Fruit fly (Drosophila melanogaster): ENCODE results near the gene Hipk.

Gene Hipk

dm6 chr3L:627819-628601, 85.2 kb downstream of the Hipk start (continued):
- TF ChIP-seq CG11723 (GFP tag; optimal IDR thresholded peaks at IDR 0.05) = no peak
- TF ChIP-seq CG32772 (GFP tag; IDR thresholded peaks at IDR 0.05) = peak; percentile 59
- TF ChIP-seq YL-1 (GFP tag; optimal IDR thresholded peaks at IDR 0.05) = no peak
- peak; percentile 52 for TF ChIP-seq CG1792 (GFP tag; optimal IDR thresholded peaks at IDR 0.05)
- TF ChIP-seq Atf-2 (GFP tag; optimal IDR thresholded peaks at IDR 0.05) = no peak
- peak; percentile 36 for TF ChIP-seq CoRest (tag; optimal IDR thresholded peaks at IDR 0.05)
- peak; percentile 58 for TF ChIP-seq CG9215 (GFP tag; IDR thresholded peaks at IDR 0.05)
- peak; percentile 8; the same call in 1 of the 2 replicates for TF ChIP-seq CG4730 (GFP tag; IDR thresholded peaks at IDR 0.05)
- no peak for TF ChIP-seq CG6254 (GFP tag; optimal IDR thresholded peaks at IDR 0.05)
- peak; percentile 92 for TF ChIP-seq CG8478 (optimal IDR thresholded peaks at IDR 0.05)
- no peak for TF ChIP-seq Sox100B (GFP tag; optimal IDR thresholded peaks at IDR 0.05)
- TF ChIP-seq H15 (GFP tag; IDR thresholded peaks at IDR 0.05) = 0 out of 3 replicates have a peak, but pooled peaks have one; percentile 35
- peak; percentile 63 for TF ChIP-seq BtbVII (GFP tag; optimal IDR thresholded peaks at IDR 0.05)
- TF ChIP-seq CG43689 (GFP tag; IDR thresholded peaks at IDR 0.05) = no peak
- TF ChIP-seq CG10147 (GFP tag; optimal IDR thresholded peaks at IDR 0.05) = peak; percentile 14
- TF ChIP-seq da (GFP tag; optimal IDR thresholded peaks at IDR 0.05) = no peak
- peak; percentile 37 for TF ChIP-seq Hsf (GFP tag; optimal IDR thresholded peaks at IDR 0.05)
- TF ChIP-seq ems (GFP tag; optimal IDR thresholded peaks at IDR 0.05) = no peak
- peak; percentile 6 for TF ChIP-seq Meics (GFP tag; optimal IDR thresholded peaks at IDR 0.05)
- TF ChIP-seq gce (GFP tag; IDR thresholded peaks at IDR 0.05) = no peak
- no peak for TF ChIP-seq CG14710 (tag; optimal IDR thresholded peaks at IDR 0.05)
- no peak for TF ChIP-seq CG4282 (GFP tag; optimal IDR thresholded peaks at IDR 0.05)
- no peak; the same call in 1 of the 2 replicates for TF ChIP-seq bowl (GFP tag; IDR thresholded peaks at IDR 0.05)
- TF ChIP-seq Asciz (GFP tag; optimal IDR thresholded peaks at IDR 0.05) = no peak
- peak; percentile 31 for TF ChIP-seq mam (GFP tag; optimal IDR thresholded peaks at IDR 0.05)
- no peak for TF ChIP-seq dati (GFP tag; IDR thresholded peaks at IDR 0.05)
- peak; percentile 9; the same call in 1 of the 3 replicates for TF ChIP-seq jigr1 (GFP tag; IDR thresholded peaks at IDR 0.05)
- peak; percentile 89 for TF ChIP-seq ftz-f1 (GFP tag; optimal IDR thresholded peaks at IDR 0.05)
- no peak for TF ChIP-seq Mad (GFP tag; optimal IDR thresholded peaks at IDR 0.05)
- TF ChIP-seq lab (GFP tag; optimal IDR thresholded peaks at IDR 0.05) = peak; percentile 72
- no peak for TF ChIP-seq pan (optimal IDR thresholded peaks at IDR 0.05)
- TF ChIP-seq pan (GFP tag; optimal IDR thresholded peaks at IDR 0.05 in 1 of 2, IDR thresholded peaks at IDR 0.05 in 1 of 2) = peak in 1 of 2 experiments; percentile 66
- TF ChIP-seq CrebB (tag; optimal IDR thresholded peaks at IDR 0.05) = peak; percentile 70
- TF ChIP-seq CG2875 (GFP tag; optimal IDR thresholded peaks at IDR 0.05) = peak; percentile 35
- peak; percentile 72 for TF ChIP-seq zfh2 (GFP tag; optimal IDR thresholded peaks at IDR 0.05)
- TF ChIP-seq ERR (GFP tag; optimal IDR thresholded peaks at IDR 0.05) = peak; percentile 36
- no peak for TF ChIP-seq CG11093 (GFP tag; IDR thresholded peaks at IDR 0.05)
- peak; percentile 51 for TF ChIP-seq CG9817 (tag; optimal IDR thresholded peaks at IDR 0.05)
- TF ChIP-seq Fer1 (GFP tag; optimal IDR thresholded peaks at IDR 0.05) = peak; percentile 74
- TF ChIP-seq CG11085 (GFP tag; IDR thresholded peaks at IDR 0.05) = 0 out of 2 replicates have a peak, but pooled peaks have one; percentile 19
- peak; percentile 67 for TF ChIP-seq grn (GFP tag; optimal IDR thresholded peaks at IDR 0.05)
- no peak for TF ChIP-seq fd102C (GFP tag; optimal IDR thresholded peaks at IDR 0.05)
- no peak for TF ChIP-seq croc (GFP tag; conservative IDR thresholded peaks at IDR 0.05)
- no peak for TF ChIP-seq vnd (GFP tag; IDR thresholded peaks at IDR 0.05; ENCODE audit: partially characterized antibody)
- peak; percentile 60 for TF ChIP-seq ranshi (GFP tag; IDR thresholded peaks at IDR 0.05)
- TF ChIP-seq stwl (tag; optimal IDR thresholded peaks at IDR 0.05) = peak; percentile 65
- TF ChIP-seq hbn (GFP tag; IDR thresholded peaks at IDR 0.05; ENCODE audit: partially characterized antibody) = peak; percentile 20; the same call in 1 of the 2 replicates
- no peak for TF ChIP-seq CG16813 (GFP tag; IDR thresholded peaks at IDR 0.05; ENCODE audit: partially characterized antibody)
- TF ChIP-seq CG17802 (tag; optimal IDR thresholded peaks at IDR 0.05) = no peak
- TF ChIP-seq mld (GFP tag; IDR thresholded peaks at IDR 0.05; ENCODE audit: partially characterized antibody) = no peak

Data from whole organism, embryonic.